Worm (Caenorhabditis elegans): ENCODE data around the gene F57C12.2.

Gene F57C12.2

ce11 chrX:591056-591455 lies 39.9 kb upstream of the F57C12.2 start:
- no peak for TF ChIP-seq nhr-12 (tag; optimal IDR thresholded peaks at IDR 0.05)
- TF ChIP-seq blmp-1 (tag; optimal IDR thresholded peaks at IDR 0.05; ENCODE audit: insufficient read depth): no peak
- TF ChIP-seq dmd-4 (tag; optimal IDR thresholded peaks at IDR 0.05): no peak
- TF ChIP-seq snpc-4 (tag; optimal IDR thresholded peaks at IDR 0.05): no peak
- no peak for TF ChIP-seq F13H6.1 (tag; optimal IDR thresholded peaks at IDR 0.05)
- no peak for TF ChIP-seq ztf-4 (tag; optimal IDR thresholded peaks at IDR 0.05)
- TF ChIP-seq ZK546.5 (tag; optimal IDR thresholded peaks at IDR 0.05): no peak
- no peak for TF ChIP-seq unc-55 (GFP tag; optimal IDR thresholded peaks at IDR 0.05)
- TF ChIP-seq nhr-21 (tag; optimal IDR thresholded peaks at IDR 0.05): no peak
- no peak for TF ChIP-seq lin-39 (tag; optimal IDR thresholded peaks at IDR 0.05)
- no peak for TF ChIP-seq nhr-23 (tag; optimal IDR thresholded peaks at IDR 0.05)

ce11 chrX:587798-588197 lies 36.6 kb upstream of the F57C12.2 start, which contains the start of gene mrp-1:
Gene mrp-1 (minus strand): TSS chrX:587898.
- no peak for TF ChIP-seq mab-5 (tag; optimal IDR thresholded peaks at IDR 0.05)
- no peak for TF ChIP-seq mbf-1 (tag; optimal IDR thresholded peaks at IDR 0.05)
- TF ChIP-seq ama-1 (optimal IDR thresholded peaks at IDR 0.05): no peak

- TF ChIP-seq ztf-4 (tag; optimal IDR thresholded peaks at IDR 0.05) (no peak), ZK546.5 (tag; optimal IDR thresholded peaks at IDR 0.05) (no peak), elt-1 (tag; optimal IDR thresholded peaks at IDR 0.05) (peak; percentile 41), ceh-16 (tag; optimal IDR thresholded peaks at IDR 0.05) (peak; percentile 11), nhr-25 (tag; optimal IDR thresholded peaks at IDR 0.05) (peak; percentile 11)
Measured at ce11 chrX:585598-586217, 34.5 kb upstream of the F57C12.2 start.

- no peak for TF ChIP-seq mab-5 (tag; optimal IDR thresholded peaks at IDR 0.05)
- TF ChIP-seq ZK546.5 (tag; optimal IDR thresholded peaks at IDR 0.05): no peak
- TF ChIP-seq ama-1 (optimal IDR thresholded peaks at IDR 0.05): no peak
- TF ChIP-seq nhr-11 (tag; optimal IDR thresholded peaks at IDR 0.05): no peak
- no peak for TF ChIP-seq fos-1 (tag; optimal IDR thresholded peaks at IDR 0.05)
- no peak for TF ChIP-seq sma-3 (GFP tag; optimal IDR thresholded peaks at IDR 0.05)
- TF ChIP-seq ztf-1 (GFP tag; conservative IDR thresholded peaks at IDR 0.05): no peak
Measured at ce11 chrX:581754-582153, 30.6 kb upstream of the F57C12.2 start.

- TF ChIP-seq blmp-1 (tag; optimal IDR thresholded peaks at IDR 0.05; ENCODE audit: insufficient read depth) (no peak), gmeb-1 (tag; optimal IDR thresholded peaks at IDR 0.05) (no peak), ztf-1 (GFP tag; conservative IDR thresholded peaks at IDR 0.05) (no peak), aly-2 (tag; optimal IDR thresholded peaks at IDR 0.05) (no peak), unc-55 (GFP tag; optimal IDR thresholded peaks at IDR 0.05) (peak; percentile 36), nhr-11 (tag; optimal IDR thresholded peaks at IDR 0.05) (no peak), mdl-1 (tag; optimal IDR thresholded peaks at IDR 0.05) (no peak)
Measured at ce11 chrX:575084-575483, 23.9 kb upstream of the F57C12.2 start.

ce11 chrX:573270-573669 lies 22.1 kb upstream of the F57C12.2 start:
- TF ChIP-seq unc-62 (GFP tag; optimal IDR thresholded peaks at IDR 0.05) (no peak), sem-4 (tag; optimal IDR thresholded peaks at IDR 0.05) (peak; percentile 2), ztf-4 (tag; optimal IDR thresholded peaks at IDR 0.05) (peak; percentile 4), alr-1 (tag; optimal IDR thresholded peaks at IDR 0.05) (no peak), ZK546.5 (tag; optimal IDR thresholded peaks at IDR 0.05) (no peak), blmp-1 (tag; optimal IDR thresholded peaks at IDR 0.05; ENCODE audit: insufficient read depth) (no peak), ztf-1 (GFP tag; conservative IDR thresholded peaks at IDR 0.05) (no peak), fos-1 (tag; optimal IDR thresholded peaks at IDR 0.05) (peak; percentile 15), elt-3 (tag; optimal IDR thresholded peaks at IDR 0.05) (no peak), ceh-16 (tag; optimal IDR thresholded peaks at IDR 0.05) (no peak), egl-27 (tag; optimal IDR thresholded peaks at IDR 0.05) (no peak), snpc-4 (tag; optimal IDR thresholded peaks at IDR 0.05) (peak; percentile 17), nhr-237 (tag; optimal IDR thresholded peaks at IDR 0.05) (no peak), F13H6.1 (tag; optimal IDR thresholded peaks at IDR 0.05) (peak; percentile 46), zag-1 (tag; optimal IDR thresholded peaks at IDR 0.05) (peak; percentile 59), nhr-23 (tag; optimal IDR thresholded peaks at IDR 0.05) (no peak), sma-9 (GFP tag; optimal IDR thresholded peaks at IDR 0.05) (peak; percentile 74), sma-9 (tag; optimal IDR thresholded peaks at IDR 0.05) (no peak), sma-3 (GFP tag; optimal IDR thresholded peaks at IDR 0.05) (no peak), peb-1 (tag; optimal IDR thresholded peaks at IDR 0.05) (no peak), R02D3.7 (tag; optimal IDR thresholded peaks at IDR 0.05) (no peak), nhr-10 (tag; optimal IDR thresholded peaks at IDR 0.05) (no peak), lin-39 (tag; optimal IDR thresholded peaks at IDR 0.05) (no peak), unc-39 (tag; optimal IDR thresholded peaks at IDR 0.05) (no peak), mbf-1 (tag; optimal IDR thresholded peaks at IDR 0.05) (no peak), nhr-77 (tag; optimal IDR thresholded peaks at IDR 0.05) (no peak), skn-1 (tag; optimal IDR thresholded peaks at IDR 0.05) (no peak), nhr-129 (tag; optimal IDR thresholded peaks at IDR 0.05) (peak; percentile 96), nhr-25 (tag; optimal IDR thresholded peaks at IDR 0.05) (peak; percentile 15), lin-11 (tag; optimal IDR thresholded peaks at IDR 0.05) (peak; percentile 54), nhr-21 (tag; optimal IDR thresholded peaks at IDR 0.05) (no peak), gmeb-1 (tag; optimal IDR thresholded peaks at IDR 0.05) (no peak)

Measured in whole organism, L2 larva.